Worm (Caenorhabditis elegans) whole organism, L1 larva: ENCODE data around the gene D1086.5.

ENCODE experiments used
- C04F5.9 ChIP-seq: sonication (generic microtip); optimal IDR thresholded peaks from 2 replicates; lab custom pipeline; 2016; ENCODE audit warnings: missing genetic modification characterization, missing compliant biosample characterization
- C16A3.4 ChIP-seq: fragments of 150-350 bp; optimal IDR thresholded peaks from 2 replicates; lab custom pipeline; 2014; ENCODE audit warnings: missing biosample characterization, missing genetic modification characterization
- C34B4.2 ChIP-seq: sonication (generic microtip); optimal IDR thresholded peaks from 2 replicates; lab custom pipeline; 2017; ENCODE audit warnings: mild to moderate bottlenecking, missing genetic modification characterization, missing compliant biosample characterization
- F16B12.6 ChIP-seq: fragments of 150-350 bp; optimal IDR thresholded peaks from 2 replicates; lab custom pipeline; 2014; ENCODE audit warnings: missing biosample characterization, missing genetic modification characterization
- aha-1 ChIP-seq: fragments of 150-350 bp; optimal IDR thresholded peaks from 2 replicates; lab custom pipeline; 2014; ENCODE audit warnings: missing biosample characterization, missing genetic modification characterization
- aly-2 ChIP-seq: fragments of 150-350 bp; optimal IDR thresholded peaks from 2 replicates; lab custom pipeline; 2014; ENCODE audit warnings: missing biosample characterization, missing genetic modification characterization
- ama-1 ChIP-seq: fragments of 150-350 bp; optimal IDR thresholded peaks from 2 replicates; lab custom pipeline; 2014
- ceh-63 ChIP-seq: fragments of 200-800 bp; sonication (Bioruptor generic); optimal IDR thresholded peaks from 2 replicates; lab custom pipeline; 2018; ENCODE audit warnings: mild to moderate bottlenecking, missing genetic modification characterization, missing compliant biosample characterization
- ceh-82 ChIP-seq, 3 experiments: fragments of 150-350 bp in 1 of 3; sonication (generic microtip) in 2 of 3; optimal IDR thresholded peaks; 2 replicates each; lab custom pipeline; 2014 to 2017; ENCODE audit warnings: missing biosample characterization in 3 of 3, missing genetic modification characterization in 3 of 3
- ceh-88 ChIP-seq: fragments of 200-800 bp; sonication (Bioruptor generic); IDR thresholded peaks from 2 replicates; pipeline ENCODE4 v1.3.6; 2022; ENCODE audit warnings: missing genetic modification characterization, missing compliant biosample characterization
- ces-1 ChIP-seq: fragments of 150-350 bp; optimal IDR thresholded peaks from 2 replicates; lab custom pipeline; 2014; ENCODE audit warnings: missing biosample characterization, missing genetic modification reagents, missing genetic modification characterization
- efl-1 ChIP-seq, 4 experiments: fragments of 150-350 bp; optimal IDR thresholded peaks in 3 of 4; peaks in 1 of 4; 1 replicate in 1 of 4; 2 replicates in 3 of 4; lab custom pipeline; 2014; ENCODE audit warnings: missing biosample characterization in 2 of 4, missing genetic modification characterization in 2 of 4, missing genetic modification reagents in 2 of 4
- efl-3 ChIP-seq: fragments of 200-800 bp; sonication (Bioruptor generic); optimal IDR thresholded peaks from 2 replicates; lab custom pipeline; 2018; ENCODE audit warnings: mild to moderate bottlenecking, missing genetic modification characterization, missing compliant biosample characterization
- egl-13 ChIP-seq: sonication (generic microtip); optimal IDR thresholded peaks from 2 replicates; lab custom pipeline; 2016; ENCODE audit warnings: missing genotype, missing genetic modification reagents, missing genetic modification characterization, missing compliant biosample characterization
- elt-2 ChIP-seq: sonication (generic microtip); optimal IDR thresholded peaks from 2 replicates; lab custom pipeline; 2016; ENCODE audit warnings: missing genetic modification characterization, mild to moderate bottlenecking, inconsistent platforms, missing compliant biosample characterization, missing genetic modification reagents
- elt-3 ChIP-seq, 6 experiments: fragments of 150-350 bp in 1 of 6; sonication (generic microtip); optimal IDR thresholded peaks; 2 replicates each; lab custom pipeline; 2017 to 2018; ENCODE audit warnings: missing biosample characterization in 6 of 6, missing genetic modification characterization in 6 of 6, inconsistent platforms in 1 of 6
- fkh-10 ChIP-seq: sonication (generic microtip); optimal IDR thresholded peaks from 2 replicates; lab custom pipeline; 2017; ENCODE audit warnings: missing biosample characterization, missing genetic modification reagents, missing genetic modification characterization
- fkh-4 ChIP-seq: sonication (generic microtip); optimal IDR thresholded peaks from 2 replicates; lab custom pipeline; 2016; ENCODE audit warnings: missing compliant biosample characterization, missing genetic modification characterization, borderline replicate concordance
- fkh-8 ChIP-seq: sonication (generic microtip); optimal IDR thresholded peaks from 2 replicates; lab custom pipeline; 2016; ENCODE audit warnings: mild to moderate bottlenecking, missing genetic modification characterization, missing compliant biosample characterization
- fos-1 ChIP-seq: fragments of 150-350 bp; optimal IDR thresholded peaks from 2 replicates; lab custom pipeline; 2014; ENCODE audit warnings: missing biosample characterization, missing genetic modification characterization
- hlh-4 ChIP-seq: sonication (generic microtip); optimal IDR thresholded peaks from 2 replicates; lab custom pipeline; 2016; ENCODE audit warnings: mild to moderate bottlenecking, missing genetic modification characterization, missing compliant biosample characterization
- hpl-2 ChIP-seq: fragments of 150-350 bp; optimal IDR thresholded peaks from 2 replicates; lab custom pipeline; 2014; ENCODE audit warnings: missing biosample characterization, missing genetic modification reagents, missing genetic modification characterization
- irx-1 ChIP-seq: sonication (generic microtip); optimal IDR thresholded peaks from 2 replicates; lab custom pipeline; 2016; ENCODE audit warnings: missing genetic modification characterization, missing compliant biosample characterization
- isw-1 ChIP-seq: fragments of 200-800 bp; sonication (Bioruptor generic); IDR thresholded peaks from 2 replicates; pipeline ENCODE4 v1.3.6; 2022; ENCODE audit warnings: missing genetic modification characterization, missing compliant biosample characterization
- jun-1 ChIP-seq: fragments of 150-350 bp; optimal IDR thresholded peaks from 2 replicates; lab custom pipeline; 2014; ENCODE audit warnings: missing biosample characterization, missing genetic modification reagents, missing genetic modification characterization
- lin-13 ChIP-seq: fragments of 150-350 bp; optimal IDR thresholded peaks from 2 replicates; lab custom pipeline; 2014; ENCODE audit warnings: missing biosample characterization, missing genetic modification reagents, missing genetic modification characterization
- lin-14 ChIP-seq: fragments of 200-800 bp; sonication (Bioruptor generic); optimal IDR thresholded peaks from 2 replicates; lab custom pipeline; 2018; ENCODE audit warnings: mild to moderate bottlenecking, missing genetic modification characterization, moderate library complexity, missing compliant biosample characterization
- lin-15B ChIP-seq: fragments of 150-350 bp; sonication (generic microtip); optimal IDR thresholded peaks from 3 replicates; lab custom pipeline; 2014; ENCODE audit warnings: missing biosample characterization, missing genetic modification characterization
- lin-35 ChIP-seq, 2 experiments: fragments of 150-350 bp; optimal IDR thresholded peaks; 2 replicates each; lab custom pipeline; 2014; ENCODE audit warnings: missing biosample characterization in 2 of 2, missing genetic modification characterization in 2 of 2, missing genetic modification reagents in 2 of 2
- mep-1 ChIP-seq: fragments of 150-350 bp; optimal IDR thresholded peaks from 2 replicates; lab custom pipeline; 2014; ENCODE audit warnings: missing biosample characterization, missing genetic modification characterization
- nhr-11 ChIP-seq: fragments of 150-350 bp; optimal IDR thresholded peaks from 2 replicates; lab custom pipeline; 2014; ENCODE audit warnings: missing biosample characterization, missing genetic modification characterization
- nhr-20 ChIP-seq: sonication (generic microtip); optimal IDR thresholded peaks from 2 replicates; lab custom pipeline; 2016; ENCODE audit warnings: mild to moderate bottlenecking, missing genetic modification characterization, missing compliant biosample characterization
- nhr-28 ChIP-seq: fragments of 150-350 bp; optimal IDR thresholded peaks from 2 replicates; lab custom pipeline; 2014; ENCODE audit warnings: missing biosample characterization, missing genetic modification characterization
- nhr-47 ChIP-seq: sonication (generic microtip); optimal IDR thresholded peaks from 2 replicates; lab custom pipeline; 2016; ENCODE audit warnings: mild to moderate bottlenecking, missing genetic modification characterization, moderate library complexity, missing compliant biosample characterization
- nhr-76 ChIP-seq: sonication (generic microtip); optimal IDR thresholded peaks from 2 replicates; lab custom pipeline; 2017; ENCODE audit warnings: missing biosample characterization, missing genetic modification characterization
- nhr-77 ChIP-seq: fragments of 150-350 bp; optimal IDR thresholded peaks from 2 replicates; lab custom pipeline; 2014; ENCODE audit warnings: missing biosample characterization, missing genetic modification characterization
- nhr-90 ChIP-seq: sonication (generic microtip); optimal IDR thresholded peaks from 2 replicates; lab custom pipeline; 2016; ENCODE audit warnings: mild to moderate bottlenecking, missing genetic modification characterization, missing compliant biosample characterization; ENCODE audit not compliant: poor library complexity
- pag-3 ChIP-seq: sonication (generic microtip); optimal IDR thresholded peaks from 2 replicates; lab custom pipeline; 2017; ENCODE audit warnings: missing genetic modification characterization, mild to moderate bottlenecking, missing compliant biosample characterization, antibody characterized with exemption, borderline replicate concordance; ENCODE audit not compliant: insufficient read depth
- pax-3 ChIP-seq: fragments of 200-800 bp; sonication (Bioruptor generic); optimal IDR thresholded peaks from 2 replicates; lab custom pipeline; 2018; ENCODE audit warnings: mild to moderate bottlenecking, missing genetic modification characterization, moderate library complexity, missing compliant biosample characterization
- pqm-1 ChIP-seq: sonication (generic microtip); optimal IDR thresholded peaks from 3 replicates; lab custom pipeline; 2017; ENCODE audit warnings: missing biosample characterization, missing genetic modification characterization
- rnt-1 ChIP-seq: sonication (generic microtip); optimal IDR thresholded peaks from 2 replicates; lab custom pipeline; 2016; ENCODE audit warnings: mild to moderate bottlenecking, missing genetic modification characterization, moderate library complexity, missing compliant biosample characterization
- skn-1 ChIP-seq: fragments of 150-350 bp; optimal IDR thresholded peaks from 2 replicates; lab custom pipeline; 2014; ENCODE audit warnings: missing biosample characterization, missing genetic modification characterization
- snpc-4 ChIP-seq: fragments of 150-350 bp; optimal IDR thresholded peaks from 2 replicates; lab custom pipeline; 2014; ENCODE audit warnings: missing biosample characterization, missing genetic modification characterization
- sox-4 ChIP-seq: sonication (generic microtip); optimal IDR thresholded peaks from 2 replicates; lab custom pipeline; 2016; ENCODE audit warnings: missing genetic modification characterization, missing compliant biosample characterization
- sptf-1 ChIP-seq: fragments of 150-350 bp; optimal IDR thresholded peaks from 2 replicates; lab custom pipeline; 2014; ENCODE audit warnings: missing biosample characterization, missing genetic modification characterization
- sup-37 ChIP-seq: fragments of 200-800 bp; sonication (Bioruptor generic); optimal IDR thresholded peaks from 2 replicates; lab custom pipeline; 2018; ENCODE audit warnings: mild to moderate bottlenecking, missing genetic modification characterization, missing compliant biosample characterization
- swsn-7 ChIP-seq: sonication (generic microtip); optimal IDR thresholded peaks from 2 replicates; lab custom pipeline; 2016; ENCODE audit warnings: missing genetic modification characterization, missing compliant biosample characterization
- tbx-2 ChIP-seq: sonication (generic microtip); optimal IDR thresholded peaks from 2 replicates; lab custom pipeline; 2016; ENCODE audit warnings: missing genetic modification characterization, missing compliant biosample characterization
- unc-130 ChIP-seq: fragments of 150-350 bp; optimal IDR thresholded peaks from 2 replicates; lab custom pipeline; 2017; ENCODE audit warnings: missing biosample characterization, missing genetic modification characterization, inconsistent platforms
- unc-30 ChIP-seq: sonication (generic microtip); optimal IDR thresholded peaks from 2 replicates; lab custom pipeline; 2017; ENCODE audit warnings: missing biosample characterization, missing genetic modification characterization
- vab-15 ChIP-seq: sonication (generic microtip); optimal IDR thresholded peaks from 2 replicates; lab custom pipeline; 2017; ENCODE audit warnings: missing genotype, mild to moderate bottlenecking, missing genetic modification characterization, missing compliant biosample characterization
- xbp-1 ChIP-seq: sonication (generic microtip); optimal IDR thresholded peaks from 2 replicates; lab custom pipeline; 2016; ENCODE audit warnings: missing genetic modification characterization, missing compliant biosample characterization
- zag-1 ChIP-seq: fragments of 150-350 bp; optimal IDR thresholded peaks from 2 replicates; lab custom pipeline; 2014; ENCODE audit warnings: missing biosample characterization, missing genetic modification characterization
- ztf-11 ChIP-seq, 2 experiments: sonication (generic microtip); optimal IDR thresholded peaks; 2 replicates each; lab custom pipeline; 2016 to 2017; ENCODE audit warnings: missing genetic modification characterization in 2 of 2, missing biosample characterization in 1 of 2, missing compliant biosample characterization in 1 of 2

Gene D1086.5

DNA sequence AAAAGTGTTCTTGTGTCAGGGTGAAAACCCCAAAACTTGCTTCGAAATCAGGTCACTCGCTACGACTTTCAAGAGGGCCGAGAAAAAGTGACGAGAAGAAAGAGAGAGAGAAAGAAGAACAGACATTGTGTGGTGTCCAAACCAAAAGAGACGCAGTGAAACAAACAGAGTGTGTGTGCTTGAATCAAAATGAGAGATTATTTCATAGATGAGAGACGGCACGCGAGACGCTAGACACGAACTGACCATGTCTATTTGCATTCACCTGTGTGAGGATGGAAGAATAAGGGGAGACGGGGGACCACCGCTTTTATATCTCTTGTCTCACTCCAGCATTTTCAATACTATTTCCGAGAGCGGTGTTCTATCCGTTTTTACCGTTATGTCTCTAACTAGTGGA lies 46.0 kb upstream of the D1086.5 start:
- peak; percentile 62 for TF ChIP-seq swsn-7
- TF ChIP-seq lin-35 (GFP tag; optimal IDR thresholded peaks at IDR 0.05; lab: Kevin White, UChicago) = peak; percentile 42 to 75
- TF ChIP-seq ces-1 (GFP tag; lab: Kevin White, UChicago) = no peak
- TF ChIP-seq zag-1 (tag; lab: Kevin White, UChicago) = no peak
- TF ChIP-seq skn-1 (tag; lab: Kevin White, UChicago) = peak; percentile 70
- TF ChIP-seq C04F5.9 (tag; lab: Kevin White, UChicago) = no peak
- TF ChIP-seq hlh-4 (tag; lab: Kevin White, UChicago) = no peak
- TF ChIP-seq aly-2 (tag; lab: Kevin White, UChicago) = no peak
- peak; percentile 48 for TF ChIP-seq snpc-4 (tag; lab: Kevin White, UChicago)
- peak; percentile 46 for TF ChIP-seq xbp-1
- no peak for TF ChIP-seq C34B4.2 (tag; lab: Kevin White, UChicago)
- TF ChIP-seq aha-1 = no peak
- peak; percentile 63 for TF ChIP-seq lin-13 (GFP tag; lab: Kevin White, UChicago)
- no peak for TF ChIP-seq vab-15 (tag; lab: Kevin White, UChicago)
- no peak for TF ChIP-seq nhr-11 (tag; lab: Kevin White, UChicago)
- TF ChIP-seq F16B12.6 = no peak
- no peak for TF ChIP-seq sox-4 (tag; lab: Kevin White, UChicago)
- TF ChIP-seq pqm-1 (tag; lab: Kevin White, UChicago) = no peak
- TF ChIP-seq nhr-20 (tag; lab: Kevin White, UChicago) = peak; percentile 82
- peak; percentile 59 for TF ChIP-seq C16A3.4 (tag; lab: Kevin White, UChicago)
- TF ChIP-seq nhr-47 (tag; lab: Kevin White, UChicago) = peak; percentile 70
- TF ChIP-seq unc-30 (tag; lab: Kevin White, UChicago) = no peak
- no peak for TF ChIP-seq ceh-88 (GFP tag; lab: Robert Waterston, UW)
- no peak for TF ChIP-seq pag-3 (tag; lab: Kevin White, UChicago)
- TF ChIP-seq hpl-2 (GFP tag; lab: Kevin White, UChicago) = no peak
- peak; percentile 60 to 72 for TF ChIP-seq efl-1 (optimal IDR thresholded peaks at IDR 0.05; lab: Kevin White, UChicago)
- peak; percentile 16 to 94 for TF ChIP-seq efl-1 (GFP tag; optimal IDR thresholded peaks at IDR 0.05 in 1 of 2; lab: Kevin White, UChicago)
- peak; percentile 61 for TF ChIP-seq mep-1 (tag; lab: Kevin White, UChicago)
- TF ChIP-seq egl-13 (tag; lab: Kevin White, UChicago) = no peak
- no peak for TF ChIP-seq unc-130 (tag; lab: Kevin White, UChicago)
- TF ChIP-seq isw-1 (GFP tag; lab: Robert Waterston, UW) = no peak; the same call in 1 of the 2 replicates
- peak in 1 of 2 experiments; percentile 2 for TF ChIP-seq ztf-11 (tag; optimal IDR thresholded peaks at IDR 0.05; lab: Kevin White, UChicago)
- TF ChIP-seq ama-1 (lab: Kevin White, UChicago) = peak; percentile 24
- TF ChIP-seq elt-2 (tag; lab: Kevin White, UChicago) = peak; percentile 25
- TF ChIP-seq lin-14 (GFP tag; lab: Kevin White, UChicago) = peak; percentile 98
- TF ChIP-seq nhr-77 (tag; lab: Kevin White, UChicago) = peak; percentile 82
- TF ChIP-seq nhr-90 (tag; lab: Kevin White, UChicago) = peak; percentile 49
- peak; percentile 65 for TF ChIP-seq pax-3 (tag; lab: Kevin White, UChicago)
- peak in 2 of 6 experiments; percentile 72 to 83 for TF ChIP-seq elt-3 (tag; optimal IDR thresholded peaks at IDR 0.05; lab: Kevin White, UChicago)
- no peak for TF ChIP-seq lin-15B
- no peak for TF ChIP-seq fkh-4
- TF ChIP-seq tbx-2 (tag; lab: Kevin White, UChicago) = peak; percentile 78
- TF ChIP-seq sptf-1 = no peak
- peak; percentile 40 for TF ChIP-seq fkh-8 (tag; lab: Kevin White, UChicago)
- peak; percentile 45 for TF ChIP-seq irx-1 (tag; lab: Kevin White, UChicago)
- TF ChIP-seq jun-1 (tag; lab: Kevin White, UChicago) = peak; percentile 65
- TF ChIP-seq rnt-1 (tag; lab: Kevin White, UChicago) = peak; percentile 30
- no peak for TF ChIP-seq ceh-63 (GFP tag; lab: Kevin White, UChicago)
- no peak for TF ChIP-seq sup-37 (GFP tag; lab: Kevin White, UChicago)
- TF ChIP-seq fos-1 (tag; lab: Kevin White, UChicago) = peak; percentile 80
- TF ChIP-seq fkh-10 (GFP tag; lab: Kevin White, UChicago) = no peak
- no peak for TF ChIP-seq efl-3 (GFP tag; lab: Kevin White, UChicago)
- peak; percentile 49 to 68 (median 50) for TF ChIP-seq ceh-82 (tag; optimal IDR thresholded peaks at IDR 0.05; lab: Kevin White, UChicago)
- TF ChIP-seq nhr-28 (tag; lab: Kevin White, UChicago) = no peak
- no peak for TF ChIP-seq nhr-76
